Fruit fly (Drosophila melanogaster) whole organism, pupa: ENCODE measurements around the gene CG3061.

Source experiments
- CG10348 ChIP-seq: fragments of 200-800 bp; sonication (Bioruptor generic); IDR thresholded peaks from 2 replicates; pipeline ENCODE4 v1.3.6; 2022; ENCODE audit warnings: missing biosample characterization, missing genetic modification characterization
- CG13204 ChIP-seq: fragments of 200-800 bp; sonication (Bioruptor generic); optimal IDR thresholded peaks from 2 replicates; lab custom pipeline; 2018; ENCODE audit warnings: missing biosample characterization, mild to moderate bottlenecking, missing genetic modification characterization, moderate library complexity
- CG15710 ChIP-seq: fragments of 200-800 bp; sonication (Bioruptor generic); optimal IDR thresholded peaks from 2 replicates; lab custom pipeline; 2018; ENCODE audit warnings: missing biosample characterization, mild to moderate bottlenecking, missing genetic modification characterization, moderate library complexity
- CG17806 ChIP-seq: fragments of 200-800 bp; sonication (Bioruptor generic); optimal IDR thresholded peaks from 2 replicates; lab custom pipeline; 2018; ENCODE audit warnings: missing biosample characterization, mild to moderate bottlenecking, missing genetic modification characterization, moderate library complexity
- CG32121 ChIP-seq: fragments of 200-800 bp; sonication (Bioruptor generic); IDR thresholded peaks from 2 replicates; pipeline ENCODE4 v1.3.6; 2022; ENCODE audit warnings: missing biosample characterization, missing genetic modification characterization
- CG34367 ChIP-seq: fragments of 200-800 bp; sonication (Bioruptor generic); optimal IDR thresholded peaks from 2 replicates; lab custom pipeline; 2018; ENCODE audit warnings: missing biosample characterization, mild to moderate bottlenecking, missing genetic modification characterization
- CG4496 ChIP-seq: fragments of 200-800 bp; sonication (Bioruptor generic); IDR thresholded peaks from 3 replicates; pipeline ENCODE4 v1.3.6; 2022; ENCODE audit warnings: missing biosample characterization, missing genetic modification characterization
- CG9948 ChIP-seq: fragments of 200-800 bp; sonication (Bioruptor generic); optimal IDR thresholded peaks from 2 replicates; lab custom pipeline; 2018; ENCODE audit warnings: missing biosample characterization, mild to moderate bottlenecking, missing genetic modification characterization, moderate library complexity
- EcR ChIP-seq: fragments of 200-800 bp; sonication (Bioruptor generic); optimal IDR thresholded peaks from 3 replicates; lab custom pipeline; 2019; ENCODE audit warnings: missing biosample characterization, missing genetic modification characterization, mild to moderate bottlenecking, moderate library complexity, missing genetic modification reagents
- Ets98B ChIP-seq: fragments of 200-800 bp; sonication (Bioruptor generic); IDR thresholded peaks from 2 replicates; pipeline ENCODE4 v1.3.6; 2022; ENCODE audit warnings: missing biosample characterization, missing genetic modification characterization
- Pif1A ChIP-seq: fragments of 200-800 bp; sonication (Bioruptor generic); optimal IDR thresholded peaks from 3 replicates; lab custom pipeline; 2016; ENCODE audit warnings: missing biosample characterization, missing genetic modification characterization
- Pif1B ChIP-seq: fragments of 200-800 bp; sonication (Bioruptor generic); optimal IDR thresholded peaks from 3 replicates; lab custom pipeline; 2016; ENCODE audit warnings: missing biosample characterization, missing genetic modification characterization
- fd96Ca ChIP-seq: fragments of 200-800 bp; sonication (Bioruptor generic); IDR thresholded peaks from 3 replicates; pipeline ENCODE4 v1.3.6; 2022; ENCODE audit warnings: missing biosample characterization, missing genetic modification characterization
- rn ChIP-seq: fragments of 200-800 bp; sonication (Bioruptor generic); IDR thresholded peaks from 2 replicates; pipeline ENCODE4 v1.3.6; 2022; ENCODE audit warnings: missing biosample characterization, missing genetic modification characterization

DNA sequence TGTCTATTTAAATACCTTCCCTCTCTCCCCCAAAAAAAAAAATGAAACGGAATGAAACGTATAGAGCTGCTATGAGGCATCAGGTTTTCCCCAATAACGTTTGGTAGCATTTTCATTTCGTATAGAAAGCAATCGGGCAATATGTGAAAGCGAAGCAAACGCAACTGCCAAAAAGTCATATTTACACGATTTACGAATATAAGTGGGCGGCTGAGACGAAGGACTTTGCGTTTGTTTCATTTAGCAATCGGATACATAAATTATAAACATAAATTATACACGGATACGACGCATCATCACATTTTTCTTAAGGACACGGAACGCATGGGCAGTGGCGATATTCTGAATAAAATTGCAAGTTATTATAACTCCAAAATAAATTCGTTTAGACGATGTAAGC is 2.5 kb downstream of the CG3061 start:
- TF ChIP-seq EcR (GFP tag; lab: Kevin White, UChicago) (no peak), CG13204 (GFP tag; lab: Kevin White, UChicago) (no peak), CG9948 (tag; lab: Kevin White, UChicago) (no peak), Ets98B (GFP tag; lab: Robert Waterston, UW) (no peak), CG17806 (tag; lab: Kevin White, UChicago) (no peak), CG32121 (GFP tag; lab: Robert Waterston, UW) (no peak), Pif1B (GFP tag; lab: Kevin White, UChicago) (no peak), Pif1A (GFP tag; lab: Kevin White, UChicago) (no peak), CG34367 (no peak), fd96Ca (GFP tag; lab: Robert Waterston, UW) (no peak), CG15710 (tag; lab: Kevin White, UChicago) (no peak), rn (GFP tag; lab: Robert Waterston, UW) (no peak), CG4496 (GFP tag; lab: Robert Waterston, UW) (no peak), CG10348 (GFP tag; lab: Robert Waterston, UW) (no peak)
